Fruit fly (Drosophila melanogaster) ovary, adult (tissue): ENCODE data around the gene ATPsynCF6.

Source experiments
- CG17801 ChIP-seq: fragments of 200-800 bp; optimal IDR thresholded peaks from 2 replicates; lab custom pipeline; 2019; ENCODE audit warnings: missing biosample characterization, mild to moderate bottlenecking, missing genetic modification characterization, moderate library complexity; ENCODE audit not compliant: partially characterized antibody

ATPsynCF6 gene

dm6 chr3R:23347432-23348305 lies 8.2 kb downstream of the ATPsynCF6 start, which contains the start of gene PolE1:
Gene PolE1 (plus strand): TSS chr3R:23348128.
- peak; percentile 63 for TF ChIP-seq CG17801

- no peak for TF ChIP-seq CG17801
Measured at dm6 chr3R:23346893-23347396, 8.9 kb downstream of the ATPsynCF6 start.

- TF ChIP-seq CG17801, result peak; percentile 1
Measured at dm6 chr3R:23346007-23346681, 9.7 kb downstream of the ATPsynCF6 start, which contains the start of gene pnt. Gene pnt (minus strand): TSS chr3R:23346167.

dm6 chr3R:23345057-23345776 lies 10.6 kb downstream of the ATPsynCF6 start:
- no peak for TF ChIP-seq CG17801

- TF ChIP-seq CG17801, result no peak
Measured at dm6 chr3R:23343707-23344310, 12.1 kb downstream of the ATPsynCF6 start.

- no peak for TF ChIP-seq CG17801
Measured at dm6 chr3R:23341769-23342352, 14.0 kb downstream of the ATPsynCF6 start.

- no peak for TF ChIP-seq CG17801
Measured at dm6 chr3R:23340621-23341020, 15.2 kb downstream of the ATPsynCF6 start.

dm6 chr3R:23338290-23338689 lies 17.6 kb downstream of the ATPsynCF6 start:
- TF ChIP-seq CG17801, result no peak

dm6 chr3R:23337183-23337825 lies 18.6 kb downstream of the ATPsynCF6 start:
- no peak for TF ChIP-seq CG17801

- TF ChIP-seq CG17801, result no peak
Measured at dm6 chr3R:23336513-23336912, 19.4 kb downstream of the ATPsynCF6 start.

- no peak for TF ChIP-seq CG17801
Measured at dm6 chr3R:23335577-23335976, 20.3 kb downstream of the ATPsynCF6 start.

dm6 chr3R:23334866-23335265 lies 21.0 kb downstream of the ATPsynCF6 start:
- no peak for TF ChIP-seq CG17801

dm6 chr3R:23334036-23334744 lies 21.7 kb downstream of the ATPsynCF6 start:
- TF ChIP-seq CG17801, result peak; percentile 64

- no peak for TF ChIP-seq CG17801
Measured at dm6 chr3R:23333334-23334035, 22.4 kb downstream of the ATPsynCF6 start.
